Worm (Caenorhabditis elegans) whole organism, L2 larva: ENCODE measurements around the gene kin-20.

Experiments used
- C34F6.9 ChIP-seq: fragments of 150-350 bp; optimal IDR thresholded peaks from 2 replicates; lab custom pipeline; 2014; ENCODE audit warnings: missing biosample characterization, missing genetic modification characterization
- F13H6.1 ChIP-seq: sonication (generic microtip); optimal IDR thresholded peaks from 2 replicates; lab custom pipeline; 2016; ENCODE audit warnings: missing genetic modification characterization, missing compliant biosample characterization
- Y55F3AM.14 ChIP-seq: fragments of 200-800 bp; sonication (Bioruptor generic); optimal IDR thresholded peaks from 2 replicates; lab custom pipeline; 2018; ENCODE audit warnings: mild to moderate bottlenecking, missing genetic modification characterization, missing compliant biosample characterization
- alr-1 ChIP-seq: fragments of 150-350 bp; optimal IDR thresholded peaks from 2 replicates; lab custom pipeline; 2014; ENCODE audit warnings: missing biosample characterization, missing genetic modification characterization
- aly-2 ChIP-seq: fragments of 150-350 bp; optimal IDR thresholded peaks from 2 replicates; lab custom pipeline; 2014; ENCODE audit warnings: missing biosample characterization, missing genetic modification characterization
- ama-1 ChIP-seq: fragments of 150-350 bp; optimal IDR thresholded peaks from 2 replicates; lab custom pipeline; 2018; ENCODE audit warnings: inconsistent platforms
- blmp-1 ChIP-seq: sonication (generic microtip); optimal IDR thresholded peaks from 2 replicates; lab custom pipeline; 2017; ENCODE audit warnings: missing genetic modification characterization, mild to moderate bottlenecking, missing compliant biosample characterization, antibody characterized with exemption, moderate library complexity; ENCODE audit not compliant: insufficient read depth
- ceh-16 ChIP-seq: fragments of 150-350 bp; optimal IDR thresholded peaks from 2 replicates; lab custom pipeline; 2014; ENCODE audit warnings: missing biosample characterization, missing genetic modification characterization
- ceh-82 ChIP-seq: fragments of 150-350 bp; optimal IDR thresholded peaks from 2 replicates; lab custom pipeline; 2014; ENCODE audit warnings: missing biosample characterization, missing genetic modification characterization
- crh-2 ChIP-seq: sonication (generic microtip); optimal IDR thresholded peaks from 2 replicates; lab custom pipeline; 2017; ENCODE audit warnings: missing biosample characterization, missing genetic modification characterization
- elt-1 ChIP-seq: fragments of 150-350 bp; optimal IDR thresholded peaks from 2 replicates; lab custom pipeline; 2014; ENCODE audit warnings: missing biosample characterization, missing genetic modification characterization
- fos-1 ChIP-seq: fragments of 150-350 bp; optimal IDR thresholded peaks from 2 replicates; lab custom pipeline; 2014; ENCODE audit warnings: missing biosample characterization, missing genetic modification characterization
- gmeb-1 ChIP-seq: fragments of 150-350 bp; optimal IDR thresholded peaks from 2 replicates; lab custom pipeline; 2014; ENCODE audit warnings: missing biosample characterization, missing genetic modification characterization
- lin-13 ChIP-seq: fragments of 150-350 bp; optimal IDR thresholded peaks from 2 replicates; lab custom pipeline; 2014; ENCODE audit warnings: missing biosample characterization, missing genetic modification reagents, missing genetic modification characterization
- lin-39 ChIP-seq: fragments of 150-350 bp; optimal IDR thresholded peaks from 2 replicates; lab custom pipeline; 2014; ENCODE audit warnings: missing biosample characterization, missing genetic modification reagents, missing genetic modification characterization
- lsy-2 ChIP-seq, 2 experiments: fragments of 150-350 bp in 1 of 2; sonication (generic microtip) in 1 of 2; optimal IDR thresholded peaks; 2 replicates each; lab custom pipeline; 2014 to 2017; ENCODE audit warnings: missing biosample characterization in 2 of 2, missing genetic modification characterization in 2 of 2
- mab-5 ChIP-seq: fragments of 150-350 bp; optimal IDR thresholded peaks from 2 replicates; lab custom pipeline; 2014; ENCODE audit warnings: missing biosample characterization, missing genetic modification characterization
- mbf-1 ChIP-seq: sonication (generic microtip); optimal IDR thresholded peaks from 2 replicates; lab custom pipeline; 2017; ENCODE audit warnings: missing biosample characterization, missing genetic modification characterization
- mdl-1 ChIP-seq, 2 experiments: fragments of 150-350 bp in 1 of 2; sonication (generic microtip) in 1 of 2; optimal IDR thresholded peaks; 2 replicates each; lab custom pipeline; 2017; ENCODE audit warnings: missing biosample characterization in 2 of 2, missing genetic modification characterization in 2 of 2
- nhr-10 ChIP-seq: sonication (generic microtip); optimal IDR thresholded peaks from 2 replicates; lab custom pipeline; 2017; ENCODE audit warnings: missing biosample characterization, missing genetic modification characterization
- nhr-11 ChIP-seq: fragments of 150-350 bp; optimal IDR thresholded peaks from 2 replicates; lab custom pipeline; 2014; ENCODE audit warnings: missing biosample characterization, missing genetic modification characterization
- nhr-12 ChIP-seq: fragments of 150-350 bp; optimal IDR thresholded peaks from 2 replicates; lab custom pipeline; 2014; ENCODE audit warnings: missing biosample characterization, missing genetic modification characterization
- nhr-129 ChIP-seq: fragments of 150-350 bp; optimal IDR thresholded peaks from 2 replicates; lab custom pipeline; 2014; ENCODE audit warnings: missing biosample characterization, missing genetic modification characterization
- nhr-23 ChIP-seq: fragments of 150-350 bp; optimal IDR thresholded peaks from 2 replicates; lab custom pipeline; 2014; ENCODE audit warnings: missing biosample characterization, missing genetic modification reagents, missing genetic modification characterization
- nhr-25 ChIP-seq: fragments of 150-350 bp; sonication (generic microtip); optimal IDR thresholded peaks from 3 replicates; lab custom pipeline; 2014; ENCODE audit warnings: missing biosample characterization, missing genetic modification characterization
- nhr-6 ChIP-seq: fragments of 150-350 bp; optimal IDR thresholded peaks from 2 replicates; lab custom pipeline; 2014; ENCODE audit warnings: missing biosample characterization, missing genetic modification characterization
- nhr-77 ChIP-seq: fragments of 150-350 bp; optimal IDR thresholded peaks from 2 replicates; lab custom pipeline; 2014; ENCODE audit warnings: missing biosample characterization, missing genetic modification characterization
- skn-1 ChIP-seq: sonication (generic microtip); optimal IDR thresholded peaks from 2 replicates; lab custom pipeline; 2017; ENCODE audit warnings: missing biosample characterization, missing genetic modification characterization
- sma-3 ChIP-seq: sonication (generic microtip); optimal IDR thresholded peaks from 2 replicates; lab custom pipeline; 2016; ENCODE audit warnings: missing genetic modification reagents, missing genetic modification characterization, missing compliant biosample characterization
- sma-9 ChIP-seq, 2 experiments: fragments of 150-350 bp in 1 of 2; sonication (generic microtip) in 1 of 2; optimal IDR thresholded peaks; 2 replicates each; lab custom pipeline; 2014 to 2016; ENCODE audit warnings: missing genetic modification characterization in 2 of 2, mild to moderate bottlenecking in 1 of 2, missing biosample characterization in 1 of 2, missing compliant biosample characterization in 1 of 2, missing genetic modification reagents in 1 of 2, moderate library complexity in 1 of 2
- unc-39 ChIP-seq: fragments of 150-350 bp; optimal IDR thresholded peaks from 2 replicates; lab custom pipeline; 2014; ENCODE audit warnings: missing biosample characterization, missing genetic modification characterization
- unc-55 ChIP-seq: fragments of 150-350 bp; sonication (generic microtip); optimal IDR thresholded peaks from 3 replicates; lab custom pipeline; 2014; ENCODE audit warnings: missing biosample characterization, missing genetic modification reagents, missing genetic modification characterization
- zag-1 ChIP-seq: fragments of 150-350 bp; optimal IDR thresholded peaks from 2 replicates; lab custom pipeline; 2014; ENCODE audit warnings: missing biosample characterization, missing genetic modification characterization
- ztf-1 ChIP-seq: fragments of 200-800 bp; sonication (Bioruptor generic); conservative IDR thresholded peaks from 2 replicates; pipeline ENCODE4 v1.3.6; 2022; ENCODE audit warnings: missing genetic modification characterization, missing compliant biosample characterization
- ztf-4 ChIP-seq: fragments of 150-350 bp; optimal IDR thresholded peaks from 2 replicates; lab custom pipeline; 2014; ENCODE audit warnings: missing biosample characterization, missing genetic modification characterization

The kin-20 gene

ce11 chrX:15277714-15278187 is at the start of gene kin-20:
Gene kin-20, minus strand, starts transcription at chrX:15277764.
- TF ChIP-seq nhr-25 = peak; percentile 42
- peak; percentile 38 for TF ChIP-seq F13H6.1
- TF ChIP-seq mab-5 (tag; lab: Kevin White, UChicago) = no peak
- no peak for TF ChIP-seq gmeb-1
- TF ChIP-seq nhr-12 (tag; lab: Kevin White, UChicago) = no peak
- no peak for TF ChIP-seq elt-1 (tag; lab: Kevin White, UChicago)
- no peak for TF ChIP-seq zag-1 (tag; lab: Kevin White, UChicago)
- no peak for TF ChIP-seq fos-1 (tag; lab: Kevin White, UChicago)
- no peak for TF ChIP-seq ztf-4 (tag; lab: Kevin White, UChicago)
- TF ChIP-seq lin-39 = no peak
- peak; percentile 43 for TF ChIP-seq blmp-1 (tag; lab: Kevin White, UChicago)
- TF ChIP-seq ceh-82 (tag; lab: Kevin White, UChicago) = no peak

- TF ChIP-seq lsy-2 (tag; optimal IDR thresholded peaks at IDR 0.05; lab: Kevin White, UChicago) (no peak), nhr-23 (peak; percentile 10), ztf-1 (GFP tag; lab: Robert Waterston, UW) (no peak), gmeb-1 (no peak), nhr-129 (no peak), blmp-1 (tag; lab: Kevin White, UChicago) (peak; percentile 51), unc-39 (tag; lab: Kevin White, UChicago) (no peak), nhr-6 (tag; lab: Kevin White, UChicago) (peak; percentile 7), sma-3 (GFP tag; lab: Kevin White, UChicago) (peak; percentile 32), nhr-77 (no peak), unc-55 (GFP tag; lab: Kevin White, UChicago) (no peak), mdl-1 (tag; optimal IDR thresholded peaks at IDR 0.05; lab: Kevin White, UChicago) (no peak), ceh-16 (tag; lab: Kevin White, UChicago) (peak; percentile 78), ztf-4 (tag; lab: Kevin White, UChicago) (no peak), nhr-11 (tag; lab: Kevin White, UChicago) (no peak), crh-2 (tag; lab: Kevin White, UChicago) (peak; percentile 42), mbf-1 (tag; lab: Kevin White, UChicago) (no peak), Y55F3AM.14 (GFP tag; lab: Kevin White, UChicago) (no peak), nhr-12 (tag; lab: Kevin White, UChicago) (no peak), nhr-25 (peak; percentile 81), skn-1 (tag; lab: Kevin White, UChicago) (no peak), sma-9 (GFP tag; optimal IDR thresholded peaks at IDR 0.05; lab: Kevin White, UChicago) (peak; percentile 69), sma-9 (tag; optimal IDR thresholded peaks at IDR 0.05; lab: Kevin White, UChicago) (no peak), ama-1 (lab: Kevin White, UChicago) (no peak), C34F6.9 (tag; lab: Kevin White, UChicago) (no peak)
These were observed 49.7 kb upstream of the kin-20 start for ce11 chrX:15327238-15327637.

ce11 chrX:15325709-15326108 is 48.1 kb upstream of the kin-20 start, which contains the start of gene Y15E3A.3:
Gene Y15E3A.3, minus strand, starts transcription at chrX:15325809.
- no peak for TF ChIP-seq sma-3 (GFP tag; lab: Kevin White, UChicago)
- no peak for TF ChIP-seq alr-1 (tag; lab: Kevin White, UChicago)
- no peak for TF ChIP-seq nhr-11 (tag; lab: Kevin White, UChicago)
- TF ChIP-seq lin-13 (GFP tag; lab: Kevin White, UChicago) = no peak

ce11 chrX:15321791-15322190 is 44.2 kb upstream of the kin-20 start:
- no peak for TF ChIP-seq nhr-12 (tag; lab: Kevin White, UChicago)
- no peak for TF ChIP-seq unc-55 (GFP tag; lab: Kevin White, UChicago)
- TF ChIP-seq lsy-2 (tag; optimal IDR thresholded peaks at IDR 0.05; lab: Kevin White, UChicago) = no peak
- TF ChIP-seq elt-1 (tag; lab: Kevin White, UChicago) = no peak
- TF ChIP-seq Y55F3AM.14 (GFP tag; lab: Kevin White, UChicago) = no peak
- TF ChIP-seq aly-2 (tag; lab: Kevin White, UChicago) = no peak

DNA sequence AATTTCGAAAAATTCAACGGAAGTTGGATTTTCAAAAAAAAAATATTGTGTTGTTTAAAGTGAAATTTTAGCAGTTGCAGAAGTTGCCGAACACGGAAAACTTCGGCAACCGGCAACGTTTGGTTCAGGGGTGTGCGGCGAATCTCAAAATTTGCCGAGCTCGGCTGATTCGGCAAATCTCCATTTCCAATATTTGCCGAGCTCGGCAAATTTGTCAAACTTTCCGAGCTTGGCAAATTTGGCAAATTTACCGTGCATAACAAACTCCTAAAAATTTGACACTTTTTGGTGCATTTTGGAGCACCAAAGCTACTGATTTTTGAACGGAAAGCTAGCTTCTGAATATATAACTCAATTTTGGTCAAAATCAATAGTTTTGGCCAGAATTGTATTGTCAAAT is 43.7 kb upstream of the kin-20 start:
- TF ChIP-seq nhr-23 (no peak), nhr-10 (no peak), sma-3 (GFP tag; lab: Kevin White, UChicago) (no peak), fos-1 (tag; lab: Kevin White, UChicago) (no peak), F13H6.1 (no peak), crh-2 (tag; lab: Kevin White, UChicago) (no peak), alr-1 (tag; lab: Kevin White, UChicago) (no peak), elt-1 (tag; lab: Kevin White, UChicago) (no peak)
